Worm (Caenorhabditis elegans) whole organism, midembryonic: ENCODE results near the gene set-20.

Experiments
- T22C8.4 ChIP-seq: fragments of 200-800 bp; sonication (Bioruptor generic); IDR thresholded peaks from 2 replicates; pipeline ENCODE4 v1.3.6; 2022; ENCODE audit warnings: missing genetic modification characterization, missing compliant biosample characterization
- cog-1 ChIP-seq: sonication (generic microtip); optimal IDR thresholded peaks from 2 replicates; lab custom pipeline; 2016; ENCODE audit warnings: missing genetic modification characterization, missing compliant biosample characterization
- flt-1 ChIP-seq: fragments of 200-800 bp; sonication (Bioruptor generic); IDR thresholded peaks from 2 replicates; pipeline ENCODE4 v1.3.6; 2022; ENCODE audit warnings: missing genetic modification characterization, missing compliant biosample characterization
- ref-1 ChIP-seq: fragments of 200-800 bp; sonication (Bioruptor generic); conservative IDR thresholded peaks from 2 replicates; pipeline ENCODE4 v1.3.6; 2022; ENCODE audit warnings: missing genetic modification reagents, missing genetic modification characterization, missing compliant biosample characterization
- tab-1 ChIP-seq: fragments of 200-800 bp; sonication (Bioruptor generic); IDR thresholded peaks from 2 replicates; pipeline ENCODE4 v1.3.6; 2022; ENCODE audit warnings: missing genetic modification characterization, missing compliant biosample characterization

DNA sequence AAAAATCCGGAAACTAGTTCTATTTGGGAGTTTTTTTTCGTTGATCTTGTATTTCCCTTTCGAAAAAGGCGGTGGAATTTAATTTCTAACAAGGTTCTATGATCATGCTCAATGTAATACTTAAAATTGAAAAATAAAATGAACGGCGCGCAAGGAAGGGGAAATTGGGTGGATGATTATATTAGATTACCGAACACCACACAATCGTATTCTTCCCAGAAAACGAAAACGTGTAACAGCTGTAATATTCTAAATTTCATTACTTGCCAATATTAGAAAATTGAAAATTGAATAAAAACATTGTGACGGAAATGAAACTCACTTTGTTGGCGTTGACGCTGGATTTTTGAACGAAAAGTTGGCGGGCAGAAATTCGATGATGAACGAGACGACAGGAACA lies 37.8 kb upstream of the set-20 start:
- TF ChIP-seq T22C8.4 (GFP tag; lab: Robert Waterston, UW) (no peak), ref-1 (GFP tag; lab: Robert Waterston, UW) (no peak), tab-1 (GFP tag; lab: Robert Waterston, UW) (no peak), flt-1 (GFP tag; lab: Robert Waterston, UW) (no peak), cog-1 (tag; lab: Kevin White, UChicago) (no peak)
